Fruit fly (Drosophila melanogaster): ENCODE results near the gene CG7202.
A peak's percentile ranks its signal among the peaks of the same experiment; 100 is the strongest.

- TF ChIP-seq sc (optimal IDR thresholded peaks at IDR 0.05) (no peak), sc (GFP tag; optimal IDR thresholded peaks at IDR 0.05) (peak; percentile 43), Tbp (GFP tag; optimal IDR thresholded peaks at IDR 0.05) (no peak), psq (GFP tag; optimal IDR thresholded peaks at IDR 0.05) (no peak), CG10267 (tag; optimal IDR thresholded peaks at IDR 0.05) (peak; percentile 16), CG32532 (GFP tag; IDR thresholded peaks at IDR 0.05) (no peak), CG7786 (GFP tag; optimal IDR thresholded peaks at IDR 0.05) (no peak), ro (GFP tag; IDR thresholded peaks at IDR 0.05) (no peak), Dfd (GFP tag; optimal IDR thresholded peaks at IDR 0.05) (no peak), CG6254 (GFP tag; optimal IDR thresholded peaks at IDR 0.05) (peak; percentile 6), YL-1 (GFP tag; optimal IDR thresholded peaks at IDR 0.05) (no peak), Eip74EF (GFP tag; optimal IDR thresholded peaks at IDR 0.05) (no peak)
These were observed 29.7 kb downstream of the CG7202 start for dm6 chr3L:21462860-21463259.
